Fruit fly (Drosophila melanogaster) whole organism: ENCODE measurements around the gene CG4955.

ENCODE experiments used
- CG8478 ChIP-seq: fragments of >200 bp; optimal IDR thresholded peaks from 2 replicates; lab custom pipeline; 2018; ENCODE audit warnings: inconsistent platforms
- Dll ChIP-seq: fragments of >200 bp; optimal IDR thresholded peaks from 2 replicates; lab custom pipeline; 2017

DNA sequence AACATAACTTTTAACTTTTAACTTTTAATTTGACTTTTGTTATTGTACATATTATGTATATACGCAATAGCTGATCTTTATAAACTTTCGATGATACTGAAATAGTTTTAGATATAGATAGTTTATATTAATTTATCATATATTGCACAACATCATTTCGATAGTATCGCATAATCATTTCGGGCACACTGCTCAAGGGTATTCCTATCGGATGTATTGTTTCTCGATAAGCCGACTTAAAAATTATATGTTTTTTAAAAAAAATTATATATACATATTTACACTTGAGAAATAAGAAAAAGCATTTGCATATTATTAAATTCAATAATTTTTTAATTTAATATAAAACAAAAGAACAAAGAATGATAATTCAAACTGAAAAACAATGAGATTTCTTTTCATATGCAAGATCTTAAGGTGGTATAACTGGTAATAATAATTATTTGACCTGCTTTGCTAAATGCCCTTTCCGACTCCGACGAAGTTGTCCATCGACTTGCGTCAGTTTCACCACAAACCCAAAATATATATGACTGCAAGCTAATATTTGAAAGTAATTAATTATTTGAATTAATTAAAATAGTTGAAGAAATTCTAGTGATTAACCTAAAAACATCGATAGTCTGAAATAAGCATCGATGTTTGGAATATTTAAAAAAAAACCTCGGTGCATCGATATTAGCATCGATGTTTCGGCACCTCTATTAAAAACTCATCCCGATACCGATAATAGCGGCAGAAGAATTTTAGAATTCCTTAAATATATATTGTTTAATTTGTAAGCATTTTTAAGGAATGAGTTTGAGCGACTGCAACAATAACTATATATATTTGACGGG is 2.9 kb upstream of the CG4955 start, which contains the start of gene CG4949:
- TF ChIP-seq CG8478: no peak
- TF ChIP-seq Dll (lab: Kevin White, UChicago): no peak
